Worm (Caenorhabditis elegans) whole organism, L3 larva: ENCODE results near the gene C49F5.13.

Source experiments
- R02D3.7 ChIP-seq: fragments of 150-350 bp; optimal IDR thresholded peaks from 2 replicates; lab custom pipeline; 2014; ENCODE audit warnings: missing biosample characterization, missing genetic modification characterization
- ZK546.5 ChIP-seq: sonication (generic microtip); optimal IDR thresholded peaks from 2 replicates; lab custom pipeline; 2017; ENCODE audit warnings: missing biosample characterization, missing genetic modification characterization
- aly-2 ChIP-seq: fragments of 150-350 bp; optimal IDR thresholded peaks from 2 replicates; lab custom pipeline; 2014; ENCODE audit warnings: missing biosample characterization, missing genetic modification characterization
- ama-1 ChIP-seq: fragments of 150-350 bp; optimal IDR thresholded peaks from 2 replicates; lab custom pipeline; 2018
- ceh-28 ChIP-seq: fragments of 150-350 bp; optimal IDR thresholded peaks from 2 replicates; lab custom pipeline; 2014; ENCODE audit warnings: missing biosample characterization, missing genetic modification reagents, missing genetic modification characterization
- ceh-82 ChIP-seq: fragments of 150-350 bp; optimal IDR thresholded peaks from 2 replicates; lab custom pipeline; 2014; ENCODE audit warnings: missing biosample characterization, missing genetic modification characterization
- ceh-9 ChIP-seq: sonication (generic microtip); optimal IDR thresholded peaks from 2 replicates; lab custom pipeline; 2018; ENCODE audit warnings: missing biosample characterization, missing genetic modification characterization
- daf-12 ChIP-seq: fragments of 150-350 bp; optimal IDR thresholded peaks from 2 replicates; lab custom pipeline; 2014; ENCODE audit warnings: missing biosample characterization, missing genetic modification reagents, missing genetic modification characterization
- egl-27 ChIP-seq: sonication (generic microtip); optimal IDR thresholded peaks from 4 replicates; lab custom pipeline; 2017; ENCODE audit warnings: missing biosample characterization, missing genetic modification reagents, missing genetic modification characterization
- elt-1 ChIP-seq: fragments of 150-350 bp; optimal IDR thresholded peaks from 2 replicates; lab custom pipeline; 2014; ENCODE audit warnings: missing biosample characterization, missing genetic modification characterization
- elt-2 ChIP-seq: sonication (generic microtip); optimal IDR thresholded peaks from 2 replicates; lab custom pipeline; 2016; ENCODE audit warnings: missing genetic modification reagents, mild to moderate bottlenecking, missing genetic modification characterization, missing compliant biosample characterization
- elt-3 ChIP-seq, 3 experiments: fragments of 150-350 bp in 1 of 3; sonication (generic microtip) in 2 of 3; optimal IDR thresholded peaks; 2 replicates in 2 of 3; 4 replicates in 1 of 3; lab custom pipeline; 2014 to 2017; ENCODE audit warnings: missing biosample characterization in 3 of 3, missing genetic modification characterization in 3 of 3
- eor-1 ChIP-seq, 2 experiments: fragments of 150-350 bp; optimal IDR thresholded peaks; 2 replicates each; lab custom pipeline; 2014 to 2018; ENCODE audit warnings: missing biosample characterization in 2 of 2, missing genetic modification characterization in 2 of 2
- fkh-10 ChIP-seq: sonication (generic microtip); optimal IDR thresholded peaks from 2 replicates; lab custom pipeline; 2017; ENCODE audit warnings: missing biosample characterization, missing genetic modification reagents, missing genetic modification characterization
- fkh-2 ChIP-seq: fragments of 150-350 bp; optimal IDR thresholded peaks from 2 replicates; lab custom pipeline; 2014; ENCODE audit warnings: missing biosample characterization, missing genetic modification reagents, missing genetic modification characterization
- fos-1 ChIP-seq: fragments of 150-350 bp; optimal IDR thresholded peaks from 2 replicates; lab custom pipeline; 2014; ENCODE audit warnings: missing biosample characterization, missing genetic modification characterization
- hmg-11 ChIP-seq: sonication (generic microtip); optimal IDR thresholded peaks from 2 replicates; lab custom pipeline; 2016; ENCODE audit warnings: missing genetic modification characterization, missing compliant biosample characterization
- jun-1 ChIP-seq: fragments of 150-350 bp; optimal IDR thresholded peaks from 2 replicates; lab custom pipeline; 2014; ENCODE audit warnings: missing biosample characterization, missing genetic modification reagents, missing genetic modification characterization
- lin-39 ChIP-seq: fragments of 150-350 bp; optimal IDR thresholded peaks from 2 replicates; lab custom pipeline; 2018; ENCODE audit warnings: missing biosample characterization, missing genetic modification reagents, missing genetic modification characterization
- nfya-1 ChIP-seq: sonication (generic microtip); optimal IDR thresholded peaks from 2 replicates; lab custom pipeline; 2017; ENCODE audit warnings: missing genetic modification characterization, mild to moderate bottlenecking, missing compliant biosample characterization, antibody characterized with exemption, moderate library complexity; ENCODE audit not compliant: insufficient read depth
- nhr-11 ChIP-seq: fragments of 150-350 bp; optimal IDR thresholded peaks from 2 replicates; lab custom pipeline; 2014; ENCODE audit warnings: missing biosample characterization, missing genetic modification characterization
- nhr-23 ChIP-seq: fragments of 150-350 bp; optimal IDR thresholded peaks from 2 replicates; lab custom pipeline; 2014; ENCODE audit warnings: missing biosample characterization, missing genetic modification reagents, missing genetic modification characterization
- nhr-237 ChIP-seq: fragments of 150-350 bp; optimal IDR thresholded peaks from 2 replicates; lab custom pipeline; 2014; ENCODE audit warnings: missing biosample characterization, missing genetic modification characterization
- nhr-25 ChIP-seq: sonication (generic microtip); optimal IDR thresholded peaks from 2 replicates; lab custom pipeline; 2017; ENCODE audit warnings: missing biosample characterization, missing genetic modification characterization
- nhr-43 ChIP-seq: sonication (generic microtip); optimal IDR thresholded peaks from 2 replicates; lab custom pipeline; 2016; ENCODE audit warnings: mild to moderate bottlenecking, missing genetic modification characterization, missing compliant biosample characterization; ENCODE audit not compliant: poor library complexity, severe bottlenecking
- nhr-67 ChIP-seq: fragments of 150-350 bp; optimal IDR thresholded peaks from 2 replicates; lab custom pipeline; 2014; ENCODE audit warnings: missing biosample characterization, missing genetic modification characterization
- pha-4 ChIP-seq: fragments of 150-350 bp; optimal IDR thresholded peaks from 2 replicates; lab custom pipeline; 2014; ENCODE audit warnings: missing biosample characterization, missing genetic modification reagents, missing genetic modification characterization
- pqm-1 ChIP-seq: fragments of 150-350 bp; optimal IDR thresholded peaks from 2 replicates; lab custom pipeline; 2017; ENCODE audit warnings: missing biosample characterization, missing genetic modification characterization, inconsistent platforms
- skn-1 ChIP-seq: fragments of 150-350 bp; optimal IDR thresholded peaks from 2 replicates; lab custom pipeline; 2014; ENCODE audit warnings: missing biosample characterization, missing genetic modification characterization
- snpc-4 ChIP-seq: fragments of 150-350 bp; optimal IDR thresholded peaks from 2 replicates; lab custom pipeline; 2014; ENCODE audit warnings: missing biosample characterization, missing genetic modification characterization
- tbx-2 ChIP-seq: sonication (generic microtip); optimal IDR thresholded peaks from 2 replicates; lab custom pipeline; 2016; ENCODE audit warnings: mild to moderate bottlenecking, missing genetic modification characterization, missing compliant biosample characterization
- unc-39 ChIP-seq: sonication (generic microtip); optimal IDR thresholded peaks from 4 replicates; lab custom pipeline; 2017; ENCODE audit warnings: missing biosample characterization, missing genetic modification characterization
- unc-62 ChIP-seq: fragments of 150-350 bp; sonication (generic microtip); optimal IDR thresholded peaks from 4 replicates; lab custom pipeline; 2014; ENCODE audit warnings: missing biosample characterization, missing genetic modification reagents, missing genetic modification characterization
- zag-1 ChIP-seq: fragments of 150-350 bp; optimal IDR thresholded peaks from 2 replicates; lab custom pipeline; 2014; ENCODE audit warnings: missing biosample characterization, missing genetic modification characterization
- ztf-11 ChIP-seq: fragments of 150-350 bp; optimal IDR thresholded peaks from 2 replicates; lab custom pipeline; 2014; ENCODE audit warnings: missing biosample characterization, missing genetic modification characterization
- ztf-4 ChIP-seq: fragments of 150-350 bp; optimal IDR thresholded peaks from 2 replicates; lab custom pipeline; 2014; ENCODE audit warnings: missing biosample characterization, missing genetic modification characterization

Gene C49F5.13

DNA sequence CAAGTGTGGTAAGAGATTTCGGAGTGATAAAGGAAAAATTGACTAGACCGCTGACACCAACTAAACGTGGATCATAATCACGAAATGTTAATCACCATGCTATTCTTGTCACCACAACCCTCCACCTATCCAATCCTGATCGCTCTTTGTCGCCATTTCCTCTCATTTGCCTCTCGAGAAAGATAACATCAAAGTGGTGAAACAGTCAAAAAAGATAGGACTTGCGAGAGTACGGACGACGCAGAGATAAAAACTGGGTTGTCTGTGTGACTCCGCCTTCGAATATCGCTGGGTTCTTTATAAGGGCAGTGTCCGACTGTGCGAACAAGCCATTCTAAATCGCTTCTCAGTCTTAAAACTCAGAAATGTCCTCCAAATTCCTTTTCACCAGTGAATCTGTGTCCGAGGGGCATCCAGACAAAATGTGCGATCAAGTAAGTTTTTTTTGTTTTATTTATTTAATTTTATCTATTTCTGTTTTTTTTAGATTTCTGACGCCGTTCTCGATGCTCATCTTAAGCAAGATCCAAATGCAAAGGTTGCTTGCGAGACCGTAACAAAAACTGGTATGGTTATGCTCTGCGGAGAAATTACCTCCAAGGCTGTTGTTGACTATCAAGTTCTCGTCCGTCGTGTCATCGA is 4.6 kb downstream of the C49F5.13 start, which contains the start of gene sams-1:
Gene sams-1, plus strand, starts transcription at position 300 of the 642 bp plus-strand sequence.
- no peak for TF ChIP-seq fos-1 (tag; lab: Kevin White, UChicago)
- TF ChIP-seq skn-1 (tag; lab: Kevin White, UChicago): no peak
- no peak for TF ChIP-seq fkh-2 (tag; lab: Kevin White, UChicago)
- TF ChIP-seq elt-2 (tag; lab: Kevin White, UChicago): peak; percentile 75
- peak; percentile 76 for TF ChIP-seq elt-1 (tag; lab: Kevin White, UChicago)
- no peak for TF ChIP-seq jun-1
- peak; percentile 39 for TF ChIP-seq pqm-1 (tag; lab: Kevin White, UChicago)
- no peak for TF ChIP-seq R02D3.7 (tag; lab: Kevin White, UChicago)
- TF ChIP-seq ZK546.5: no peak
- peak in 1 of 3 experiments; percentile 29 for TF ChIP-seq elt-3 (tag; optimal IDR thresholded peaks at IDR 0.05; lab: Kevin White, UChicago)
- no peak for TF ChIP-seq daf-12 (tag; lab: Kevin White, UChicago)
- no peak for TF ChIP-seq ceh-82 (tag; lab: Kevin White, UChicago)
- peak; percentile 5 for TF ChIP-seq nfya-1 (tag; lab: Kevin White, UChicago)
- TF ChIP-seq nhr-23 (tag; lab: Kevin White, UChicago): peak; percentile 17
- no peak for TF ChIP-seq hmg-11 (tag; lab: Kevin White, UChicago)
- peak; percentile 59 for TF ChIP-seq ama-1 (lab: Kevin White, UChicago)
- TF ChIP-seq nhr-25 (tag; lab: Kevin White, UChicago): peak; percentile 11
- TF ChIP-seq nhr-43: peak; percentile 32

DNA sequence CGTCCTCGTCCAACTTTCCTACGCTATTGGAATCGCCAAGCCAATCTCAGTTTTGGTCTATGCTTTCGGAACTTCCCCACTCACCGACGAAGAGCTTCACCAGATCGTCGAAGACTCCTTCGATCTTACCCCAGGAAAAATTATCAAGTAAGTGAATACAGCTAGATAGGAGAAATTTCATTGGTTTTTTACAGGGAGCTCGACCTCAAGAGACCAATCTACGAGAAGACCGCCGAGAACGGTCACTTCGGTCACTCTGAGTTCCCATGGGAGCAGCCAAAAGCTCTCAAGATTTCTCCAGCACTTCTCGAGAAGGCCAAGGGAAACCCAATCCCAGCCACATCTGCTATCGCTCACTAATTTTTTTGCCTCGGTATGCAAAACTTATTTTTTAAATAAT is 5.8 kb downstream of the C49F5.13 start:
- no peak for TF ChIP-seq nhr-11
- TF ChIP-seq unc-39 (tag; lab: Kevin White, UChicago): no peak
- no peak for TF ChIP-seq nfya-1 (tag; lab: Kevin White, UChicago)
- TF ChIP-seq ceh-28 (tag; lab: Kevin White, UChicago): no peak
- TF ChIP-seq nhr-67 (tag; lab: Kevin White, UChicago): no peak
- no peak for TF ChIP-seq lin-39
- no peak for TF ChIP-seq skn-1 (tag; lab: Kevin White, UChicago)

DNA sequence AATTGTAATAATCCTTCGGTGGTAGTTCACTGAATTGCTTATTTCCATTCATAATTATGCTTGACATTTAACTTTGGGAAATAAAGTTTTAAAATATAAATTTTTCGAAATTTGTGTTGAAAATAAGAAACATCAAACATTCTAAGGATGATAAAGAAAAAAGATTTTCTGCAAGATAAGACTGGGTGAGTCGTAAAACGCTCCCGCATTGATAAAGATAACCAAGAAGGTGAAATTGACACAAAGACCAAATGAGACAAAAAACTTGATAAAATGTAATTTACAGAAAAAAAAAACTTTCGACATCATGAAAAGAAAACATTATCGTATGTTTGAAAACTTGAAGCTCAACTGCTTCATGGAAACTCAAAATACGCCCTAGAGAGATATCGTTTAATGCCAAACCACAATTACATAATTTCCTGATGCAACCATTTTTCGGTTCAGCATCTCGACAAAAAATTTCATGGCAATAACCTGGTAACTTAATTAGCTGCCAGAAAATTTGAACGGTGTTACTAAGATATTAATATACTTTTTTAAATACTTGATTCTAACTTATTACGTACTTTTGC is 6.9 kb downstream of the C49F5.13 start:
- no peak for TF ChIP-seq nhr-11
- no peak for TF ChIP-seq eor-1 (tag; optimal IDR thresholded peaks at IDR 0.05; lab: Kevin White, UChicago)
- TF ChIP-seq nhr-43: peak; percentile 52
- no peak for TF ChIP-seq jun-1
- no peak for TF ChIP-seq aly-2 (tag; lab: Kevin White, UChicago)
- peak; percentile 37 for TF ChIP-seq ama-1 (lab: Kevin White, UChicago)
- TF ChIP-seq elt-2 (tag; lab: Kevin White, UChicago): peak; percentile 91
- TF ChIP-seq egl-27: no peak
- no peak for TF ChIP-seq daf-12 (tag; lab: Kevin White, UChicago)
- TF ChIP-seq fkh-10 (GFP tag; lab: Kevin White, UChicago): no peak
- no peak for TF ChIP-seq elt-3 (tag; optimal IDR thresholded peaks at IDR 0.05; lab: Kevin White, UChicago)
- no peak for TF ChIP-seq nhr-23 (tag; lab: Kevin White, UChicago)
- TF ChIP-seq ztf-4 (tag; lab: Kevin White, UChicago): no peak
- no peak for TF ChIP-seq hmg-11 (tag; lab: Kevin White, UChicago)
- no peak for TF ChIP-seq ztf-11 (tag; lab: Kevin White, UChicago)
- TF ChIP-seq nhr-25 (tag; lab: Kevin White, UChicago): no peak
- no peak for TF ChIP-seq tbx-2
- TF ChIP-seq nhr-237 (tag; lab: Kevin White, UChicago): no peak
- no peak for TF ChIP-seq unc-62
- no peak for TF ChIP-seq ceh-9
- no peak for TF ChIP-seq nhr-67 (tag; lab: Kevin White, UChicago)
- TF ChIP-seq fkh-2 (tag; lab: Kevin White, UChicago): no peak
- TF ChIP-seq snpc-4 (tag; lab: Kevin White, UChicago): no peak
- TF ChIP-seq unc-39 (tag; lab: Kevin White, UChicago): no peak
- TF ChIP-seq fos-1 (tag; lab: Kevin White, UChicago): no peak
- no peak for TF ChIP-seq skn-1 (tag; lab: Kevin White, UChicago)
- no peak for TF ChIP-seq zag-1
- TF ChIP-seq pqm-1 (tag; lab: Kevin White, UChicago): peak; percentile 52
- TF ChIP-seq pha-4 (tag; lab: Kevin White, UChicago): peak; percentile 17
